Fruit fly (Drosophila melanogaster) S2 (cell line): ENCODE data around the gene Sap30.

ENCODE experiments used
- CG8478 ChIP-seq: fragments of >200 bp; optimal IDR thresholded peaks from 2 replicates; lab custom pipeline; 2018
- CTCF ChIP-seq, 2 experiments: fragments of >200 bp; optimal IDR thresholded peaks; 2 replicates each; lab custom pipeline; 2018

DNA sequence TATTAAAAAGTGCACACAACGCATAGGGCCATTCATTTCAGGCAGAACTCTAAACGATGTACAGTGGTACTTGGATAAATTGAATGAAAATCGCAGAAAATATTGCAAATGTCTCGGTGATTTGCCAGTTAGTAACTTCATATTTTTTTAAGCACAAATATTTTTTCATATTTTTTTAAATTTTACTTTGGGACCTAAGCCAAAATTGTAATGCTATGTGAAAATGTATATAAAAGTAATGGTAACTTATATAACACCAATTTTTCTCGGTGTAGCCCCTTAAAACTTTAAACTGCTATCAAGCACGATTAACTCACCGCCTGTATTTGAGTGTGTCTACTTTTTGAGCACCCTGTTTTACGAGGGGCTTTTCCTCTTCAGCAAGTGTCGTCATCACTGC lies 34.1 kb downstream of the Sap30 start:
- TF ChIP-seq CG8478 (lab: Kevin White, UChicago): no peak
- TF ChIP-seq CTCF (optimal IDR thresholded peaks at IDR 0.05; lab: Kevin White, UChicago): no peak
